Fruit fly (Drosophila melanogaster) whole organism, adult: ENCODE measurements around the gene foxo.

Experiments used
- CG11617 ChIP-seq: fragments of 200-800 bp; sonication (Bioruptor generic); optimal IDR thresholded peaks from 2 replicates; lab custom pipeline; 2017; ENCODE audit warnings: mild to moderate bottlenecking, missing biosample characterization, missing genetic modification reagents, missing genetic modification characterization
- CG12768 ChIP-seq: fragments of 200-800 bp; sonication (Bioruptor generic); optimal IDR thresholded peaks from 2 replicates; lab custom pipeline; 2017; ENCODE audit warnings: missing biosample characterization, missing genetic modification characterization, mild to moderate bottlenecking, moderate library complexity, missing genetic modification reagents
- CG14711 ChIP-seq: fragments of 200-800 bp; sonication (Bioruptor generic); optimal IDR thresholded peaks from 2 replicates; lab custom pipeline; 2018; ENCODE audit warnings: missing biosample characterization, mild to moderate bottlenecking, missing genetic modification characterization, moderate library complexity
- CG1620 ChIP-seq: fragments of 200-800 bp; sonication (Bioruptor generic); optimal IDR thresholded peaks from 2 replicates; lab custom pipeline; 2016; ENCODE audit warnings: missing biosample characterization, missing genetic modification characterization
- CG33017 ChIP-seq: fragments of 200-800 bp; sonication (Bioruptor generic); optimal IDR thresholded peaks from 2 replicates; lab custom pipeline; 2018; ENCODE audit warnings: missing biosample characterization, mild to moderate bottlenecking, missing genetic modification characterization, moderate library complexity
- CG5204 ChIP-seq: fragments of 200-800 bp; sonication (Bioruptor generic); optimal IDR thresholded peaks from 2 replicates; lab custom pipeline; 2016; ENCODE audit warnings: missing biosample characterization, missing genetic modification characterization
- CG7045 ChIP-seq: fragments of 200-800 bp; sonication (Bioruptor generic); optimal IDR thresholded peaks from 2 replicates; lab custom pipeline; 2017; ENCODE audit warnings: missing biosample characterization, mild to moderate bottlenecking, missing genetic modification characterization
- CG7101 ChIP-seq: fragments of 200-800 bp; sonication (Bioruptor generic); optimal IDR thresholded peaks from 2 replicates; lab custom pipeline; 2018; ENCODE audit warnings: missing biosample characterization, mild to moderate bottlenecking, missing genetic modification characterization, moderate library complexity
- Clk ChIP-seq: fragments of 200-800 bp; sonication (Bioruptor generic); optimal IDR thresholded peaks from 2 replicates; lab custom pipeline; 2017; ENCODE audit warnings: missing biosample characterization, missing genetic modification characterization
- Crg-1 ChIP-seq: fragments of 200-800 bp; sonication (Bioruptor generic); optimal IDR thresholded peaks from 2 replicates; lab custom pipeline; 2016; ENCODE audit warnings: missing biosample characterization, missing genetic modification characterization
- Hr96 ChIP-seq: fragments of 200-800 bp; sonication (Bioruptor generic); optimal IDR thresholded peaks from 2 replicates; lab custom pipeline; 2016; ENCODE audit warnings: missing biosample characterization, missing genetic modification characterization
- Mnt ChIP-seq: fragments of 200-800 bp; sonication (Bioruptor generic); optimal IDR thresholded peaks from 2 replicates; lab custom pipeline; 2016; ENCODE audit warnings: missing biosample characterization, mild to moderate bottlenecking, missing genetic modification characterization
- bab1 ChIP-seq: fragments of 200-800 bp; sonication (Bioruptor generic); optimal IDR thresholded peaks from 3 replicates; lab custom pipeline; 2019; ENCODE audit warnings: missing biosample characterization, mild to moderate bottlenecking, missing genetic modification characterization, moderate library complexity
- cic ChIP-seq: fragments of 200-800 bp; sonication (Bioruptor generic); optimal IDR thresholded peaks from 2 replicates; lab custom pipeline; 2017; ENCODE audit warnings: missing biosample characterization, mild to moderate bottlenecking, missing genetic modification characterization, moderate library complexity
- cnc ChIP-seq, 2 experiments: fragments of >200 bp; optimal IDR thresholded peaks; 2 replicates each; lab custom pipeline; 2017
- kay ChIP-seq: fragments of 200-800 bp; sonication (Bioruptor generic); peaks from one replicate; lab custom pipeline; 2016; ENCODE audit warnings: missing biosample characterization, missing genetic modification characterization, borderline replicate concordance
- ovo ChIP-seq: fragments of 200-800 bp; sonication (Bioruptor generic); optimal IDR thresholded peaks from 2 replicates; lab custom pipeline; 2016; ENCODE audit warnings: missing biosample characterization, missing genetic modification characterization
- pad ChIP-seq: fragments of 200-800 bp; sonication (Bioruptor generic); optimal IDR thresholded peaks from 3 replicates; lab custom pipeline; 2017; ENCODE audit warnings: missing biosample characterization, missing genetic modification characterization, mild to moderate bottlenecking, moderate library complexity, missing genetic modification reagents
- tj ChIP-seq: fragments of 200-800 bp; sonication (Bioruptor generic); optimal IDR thresholded peaks from 3 replicates; lab custom pipeline; 2017; ENCODE audit warnings: missing biosample characterization, mild to moderate bottlenecking, missing genetic modification characterization, moderate library complexity
- toe ChIP-seq: fragments of 200-800 bp; sonication (Bioruptor generic); optimal IDR thresholded peaks from 2 replicates; lab custom pipeline; 2016; ENCODE audit warnings: missing biosample characterization, missing genetic modification characterization

Gene foxo

dm6 chr3R:14065241-14065640 lies 8.5 kb downstream of the foxo start:
- no peak for TF ChIP-seq ovo
- TF ChIP-seq Mnt (GFP tag; lab: Kevin White, UChicago), result no peak
- TF ChIP-seq toe (GFP tag; lab: Kevin White, UChicago), result no peak
- TF ChIP-seq CG1620 (GFP tag; lab: Kevin White, UChicago), result no peak
- no peak for TF ChIP-seq Clk
- TF ChIP-seq CG5204, result no peak
- TF ChIP-seq CG12768, result no peak

dm6 chr3R:14067904-14068636 lies 11.3 kb downstream of the foxo start:
- no peak for TF ChIP-seq CG11617 (GFP tag; lab: Kevin White, UChicago)
- no peak for TF ChIP-seq CG33017 (tag; lab: Kevin White, UChicago)
- TF ChIP-seq tj (GFP tag; lab: Kevin White, UChicago), result peak; percentile 96

- TF ChIP-seq CG5204, result no peak
- TF ChIP-seq ovo, result peak; percentile 15
- no peak for TF ChIP-seq CG14711 (tag; lab: Kevin White, UChicago)
- TF ChIP-seq pad (GFP tag; lab: Kevin White, UChicago), result peak; percentile 6
- TF ChIP-seq cic (GFP tag; lab: Kevin White, UChicago), result peak; percentile 74
- peak; percentile 25 for TF ChIP-seq CG7045 (GFP tag; lab: Kevin White, UChicago)
- no peak for TF ChIP-seq cnc (optimal IDR thresholded peaks at IDR 0.05; lab: Kevin White, UChicago)
- peak; percentile 31 for TF ChIP-seq Mnt (GFP tag; lab: Kevin White, UChicago)
- TF ChIP-seq CG1620 (GFP tag; lab: Kevin White, UChicago), result peak; percentile 51
- TF ChIP-seq bab1 (GFP tag; lab: Kevin White, UChicago), result no peak
- TF ChIP-seq kay (GFP tag; lab: Kevin White, UChicago), result peak; percentile 64
- peak; percentile 38 for TF ChIP-seq CG7101 (tag; lab: Kevin White, UChicago)
- TF ChIP-seq CG33017 (tag; lab: Kevin White, UChicago), result peak; percentile 7
- no peak for TF ChIP-seq tj (GFP tag; lab: Kevin White, UChicago)
- TF ChIP-seq CG12768, result peak; percentile 87
- peak; percentile 77 for TF ChIP-seq Crg-1
- TF ChIP-seq toe (GFP tag; lab: Kevin White, UChicago), result peak; percentile 44
- no peak for TF ChIP-seq Hr96 (GFP tag; lab: Kevin White, UChicago)
- TF ChIP-seq Clk, result peak; percentile 45
- TF ChIP-seq CG11617 (GFP tag; lab: Kevin White, UChicago), result no peak
These were observed 13.4 kb downstream of the foxo start for dm6 chr3R:14070096-14070495.

- no peak for TF ChIP-seq CG7101 (tag; lab: Kevin White, UChicago)
- no peak for TF ChIP-seq CG1620 (GFP tag; lab: Kevin White, UChicago)
- TF ChIP-seq Crg-1, result no peak
- peak; percentile 25 for TF ChIP-seq Mnt (GFP tag; lab: Kevin White, UChicago)
- no peak for TF ChIP-seq Hr96 (GFP tag; lab: Kevin White, UChicago)
- no peak for TF ChIP-seq ovo
- no peak for TF ChIP-seq cic (GFP tag; lab: Kevin White, UChicago)
- TF ChIP-seq CG14711 (tag; lab: Kevin White, UChicago), result peak; percentile 20
- no peak for TF ChIP-seq Clk
- peak; percentile 30 for TF ChIP-seq CG5204
- no peak for TF ChIP-seq CG11617 (GFP tag; lab: Kevin White, UChicago)
- TF ChIP-seq tj (GFP tag; lab: Kevin White, UChicago), result no peak
- peak; percentile 7 for TF ChIP-seq CG7045 (GFP tag; lab: Kevin White, UChicago)
- TF ChIP-seq bab1 (GFP tag; lab: Kevin White, UChicago), result no peak
- TF ChIP-seq cnc (optimal IDR thresholded peaks at IDR 0.05; lab: Kevin White, UChicago), result no peak
- TF ChIP-seq kay (GFP tag; lab: Kevin White, UChicago), result no peak
- no peak for TF ChIP-seq CG33017 (tag; lab: Kevin White, UChicago)
- no peak for TF ChIP-seq toe (GFP tag; lab: Kevin White, UChicago)
- TF ChIP-seq pad (GFP tag; lab: Kevin White, UChicago), result no peak
- no peak for TF ChIP-seq CG12768
These were observed 13.9 kb downstream of the foxo start for dm6 chr3R:14070664-14071063.

dm6 chr3R:14077026-14077425 lies 20.3 kb downstream of the foxo start:
- TF ChIP-seq cnc (optimal IDR thresholded peaks at IDR 0.05; lab: Kevin White, UChicago) (no peak), CG14711 (tag; lab: Kevin White, UChicago) (peak; percentile 16), toe (GFP tag; lab: Kevin White, UChicago) (no peak), cic (GFP tag; lab: Kevin White, UChicago) (no peak), CG7101 (tag; lab: Kevin White, UChicago) (no peak), CG5204 (no peak), Clk (peak; percentile 1), CG1620 (GFP tag; lab: Kevin White, UChicago) (no peak), tj (GFP tag; lab: Kevin White, UChicago) (no peak), Mnt (GFP tag; lab: Kevin White, UChicago) (no peak), CG7045 (GFP tag; lab: Kevin White, UChicago) (peak; percentile 34), Crg-1 (no peak), CG12768 (peak; percentile 32), kay (GFP tag; lab: Kevin White, UChicago) (peak; percentile 17)

dm6 chr3R:14081526-14081925 lies 24.8 kb downstream of the foxo start:
- TF ChIP-seq CG11617 (GFP tag; lab: Kevin White, UChicago) (no peak), bab1 (GFP tag; lab: Kevin White, UChicago) (no peak), CG7045 (GFP tag; lab: Kevin White, UChicago) (no peak), CG1620 (GFP tag; lab: Kevin White, UChicago) (no peak), CG7101 (tag; lab: Kevin White, UChicago) (no peak)
